Worm (Caenorhabditis elegans) whole organism, L2 larva: ENCODE measurements around the gene B0228.9.

ENCODE experiments used
- alr-1 ChIP-seq: fragments of 150-350 bp; optimal IDR thresholded peaks from 2 replicates; lab custom pipeline; 2014; ENCODE audit warnings: missing biosample characterization, missing genetic modification characterization
- aly-2 ChIP-seq: fragments of 150-350 bp; optimal IDR thresholded peaks from 2 replicates; lab custom pipeline; 2014; ENCODE audit warnings: missing biosample characterization, missing genetic modification characterization
- crh-2 ChIP-seq: sonication (generic microtip); optimal IDR thresholded peaks from 2 replicates; lab custom pipeline; 2017; ENCODE audit warnings: missing biosample characterization, missing genetic modification characterization
- egl-27 ChIP-seq: sonication (generic microtip); optimal IDR thresholded peaks from 3 replicates; lab custom pipeline; 2017; ENCODE audit warnings: missing biosample characterization, missing genetic modification reagents, missing genetic modification characterization
- lin-39 ChIP-seq: fragments of 150-350 bp; optimal IDR thresholded peaks from 2 replicates; lab custom pipeline; 2014; ENCODE audit warnings: missing biosample characterization, missing genetic modification reagents, missing genetic modification characterization
- mbf-1 ChIP-seq: sonication (generic microtip); optimal IDR thresholded peaks from 2 replicates; lab custom pipeline; 2017; ENCODE audit warnings: missing biosample characterization, missing genetic modification characterization
- nhr-11 ChIP-seq: fragments of 150-350 bp; optimal IDR thresholded peaks from 2 replicates; lab custom pipeline; 2014; ENCODE audit warnings: missing biosample characterization, missing genetic modification characterization
- nhr-23 ChIP-seq: fragments of 150-350 bp; optimal IDR thresholded peaks from 2 replicates; lab custom pipeline; 2014; ENCODE audit warnings: missing biosample characterization, missing genetic modification reagents, missing genetic modification characterization
- nhr-25 ChIP-seq: fragments of 150-350 bp; sonication (generic microtip); optimal IDR thresholded peaks from 3 replicates; lab custom pipeline; 2014; ENCODE audit warnings: missing biosample characterization, missing genetic modification characterization
- unc-39 ChIP-seq: fragments of 150-350 bp; optimal IDR thresholded peaks from 2 replicates; lab custom pipeline; 2014; ENCODE audit warnings: missing biosample characterization, missing genetic modification characterization
- unc-62 ChIP-seq: fragments of 150-350 bp; optimal IDR thresholded peaks from 2 replicates; lab custom pipeline; 2014; ENCODE audit warnings: missing biosample characterization, missing genetic modification reagents, missing genetic modification characterization

DNA sequence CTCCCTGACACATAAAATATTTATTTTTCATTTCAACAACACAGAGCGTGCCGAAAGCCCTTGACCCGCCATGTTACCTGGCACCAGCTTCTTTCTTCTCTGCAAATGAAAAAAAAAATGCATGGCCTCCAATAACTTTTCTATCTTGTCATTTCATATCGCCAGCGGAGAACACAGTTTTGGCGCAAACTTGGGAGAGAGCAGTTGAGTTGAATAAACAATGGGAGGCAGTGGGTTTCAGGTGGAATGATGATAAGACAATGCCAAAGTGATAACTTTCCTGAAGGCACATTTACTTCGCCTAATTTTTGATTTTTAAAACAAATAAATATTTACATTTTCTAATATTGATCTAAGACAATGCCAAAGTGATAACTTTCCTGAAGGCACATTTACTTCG, 37.8 kb upstream of the B0228.9 start:
- TF ChIP-seq crh-2 (tag; lab: Kevin White, UChicago) (no peak), aly-2 (no peak), nhr-25 (tag; lab: Kevin White, UChicago) (no peak), mbf-1 (tag; lab: Kevin White, UChicago) (no peak), nhr-11 (no peak), unc-39 (tag; lab: Kevin White, UChicago) (no peak), alr-1 (tag; lab: Kevin White, UChicago) (no peak), lin-39 (tag; lab: Kevin White, UChicago) (no peak), unc-62 (GFP tag; lab: Kevin White, UChicago) (no peak), nhr-23 (no peak), egl-27 (no peak)
